Worm (Caenorhabditis elegans): ENCODE measurements around the gene F26F4.2.

DNA sequence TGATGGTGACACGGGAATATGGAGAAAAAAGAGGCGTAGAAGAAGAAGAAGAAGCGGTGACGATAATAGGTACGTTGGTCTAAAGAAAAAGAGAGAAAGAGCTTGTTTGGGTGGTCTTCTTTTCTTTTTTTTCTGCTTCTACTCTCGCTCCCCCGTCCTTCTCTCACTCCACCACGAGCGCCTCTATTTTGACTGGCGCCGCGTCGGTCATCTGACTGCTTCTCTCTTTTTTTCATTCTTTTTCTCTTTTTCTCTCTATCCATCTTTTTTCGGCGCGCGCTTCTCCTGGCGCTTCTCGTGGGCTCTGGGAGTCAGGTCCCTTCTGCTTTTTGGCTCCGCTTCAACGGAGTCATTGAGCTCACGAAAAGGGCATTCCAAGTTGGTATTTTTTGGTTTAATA is 39.3 kb downstream of the F26F4.2 start:
- TF ChIP-seq elt-2 (tag; optimal IDR thresholded peaks at IDR 0.05) (no peak), hlh-30 (tag; optimal IDR thresholded peaks at IDR 0.05; ENCODE audit: insufficient read depth) (no peak), ama-1 (optimal IDR thresholded peaks at IDR 0.05) (no peak), nfya-1 (tag; optimal IDR thresholded peaks at IDR 0.05) (no peak), ceh-19 (GFP tag; optimal IDR thresholded peaks at IDR 0.05) (no peak), F13H6.1 (tag; optimal IDR thresholded peaks at IDR 0.05) (no peak), ceh-2 (tag; optimal IDR thresholded peaks at IDR 0.05) (no peak), hlh-15 (tag; optimal IDR thresholded peaks at IDR 0.05) (no peak), pag-3 (tag; optimal IDR thresholded peaks at IDR 0.05; ENCODE audit: borderline replicate concordance) (no peak), lim-6 (tag; optimal IDR thresholded peaks at IDR 0.05) (no peak), fkh-10 (GFP tag; optimal IDR thresholded peaks at IDR 0.05) (no peak), unc-86 (tag; optimal IDR thresholded peaks at IDR 0.05) (no peak)
